Fruit fly (Drosophila melanogaster) whole organism, adult: ENCODE results near the gene Calr.

Experiments used
- CG11617 ChIP-seq: fragments of 200-800 bp; sonication (Bioruptor generic); optimal IDR thresholded peaks from 2 replicates; lab custom pipeline; 2017; ENCODE audit warnings: mild to moderate bottlenecking, missing biosample characterization, missing genetic modification reagents, missing genetic modification characterization
- CG14711 ChIP-seq: fragments of 200-800 bp; sonication (Bioruptor generic); optimal IDR thresholded peaks from 2 replicates; lab custom pipeline; 2018; ENCODE audit warnings: missing biosample characterization, mild to moderate bottlenecking, missing genetic modification characterization, moderate library complexity
- CG1620 ChIP-seq: fragments of 200-800 bp; sonication (Bioruptor generic); optimal IDR thresholded peaks from 2 replicates; lab custom pipeline; 2016; ENCODE audit warnings: missing biosample characterization, missing genetic modification characterization
- CG33017 ChIP-seq: fragments of 200-800 bp; sonication (Bioruptor generic); optimal IDR thresholded peaks from 2 replicates; lab custom pipeline; 2018; ENCODE audit warnings: missing biosample characterization, mild to moderate bottlenecking, missing genetic modification characterization, moderate library complexity
- CG5204 ChIP-seq: fragments of 200-800 bp; sonication (Bioruptor generic); optimal IDR thresholded peaks from 2 replicates; lab custom pipeline; 2016; ENCODE audit warnings: missing biosample characterization, missing genetic modification characterization
- CG7045 ChIP-seq: fragments of 200-800 bp; sonication (Bioruptor generic); optimal IDR thresholded peaks from 2 replicates; lab custom pipeline; 2017; ENCODE audit warnings: missing biosample characterization, mild to moderate bottlenecking, missing genetic modification characterization
- CG7101 ChIP-seq: fragments of 200-800 bp; sonication (Bioruptor generic); optimal IDR thresholded peaks from 2 replicates; lab custom pipeline; 2018; ENCODE audit warnings: missing biosample characterization, mild to moderate bottlenecking, missing genetic modification characterization, moderate library complexity
- Clk ChIP-seq: fragments of 200-800 bp; sonication (Bioruptor generic); optimal IDR thresholded peaks from 2 replicates; lab custom pipeline; 2017; ENCODE audit warnings: missing biosample characterization, missing genetic modification characterization
- Crg-1 ChIP-seq: fragments of 200-800 bp; sonication (Bioruptor generic); optimal IDR thresholded peaks from 2 replicates; lab custom pipeline; 2016; ENCODE audit warnings: missing biosample characterization, missing genetic modification characterization
- Hr96 ChIP-seq: fragments of 200-800 bp; sonication (Bioruptor generic); optimal IDR thresholded peaks from 2 replicates; lab custom pipeline; 2016; ENCODE audit warnings: missing biosample characterization, missing genetic modification characterization
- kay ChIP-seq: fragments of 200-800 bp; sonication (Bioruptor generic); peaks from one replicate; lab custom pipeline; 2016; ENCODE audit warnings: missing biosample characterization, missing genetic modification characterization, borderline replicate concordance
- pad ChIP-seq: fragments of 200-800 bp; sonication (Bioruptor generic); optimal IDR thresholded peaks from 3 replicates; lab custom pipeline; 2017; ENCODE audit warnings: missing biosample characterization, missing genetic modification characterization, mild to moderate bottlenecking, moderate library complexity, missing genetic modification reagents
- tj ChIP-seq: fragments of 200-800 bp; sonication (Bioruptor generic); optimal IDR thresholded peaks from 3 replicates; lab custom pipeline; 2017; ENCODE audit warnings: missing biosample characterization, mild to moderate bottlenecking, missing genetic modification characterization, moderate library complexity
- toe ChIP-seq: fragments of 200-800 bp; sonication (Bioruptor generic); optimal IDR thresholded peaks from 2 replicates; lab custom pipeline; 2016; ENCODE audit warnings: missing biosample characterization, missing genetic modification characterization

dm6 chr3R:9595681-9596357, 34.8 kb downstream of the Calr start:
- TF ChIP-seq Crg-1 (no peak), Clk (GFP tag; lab: Kevin White, UChicago) (no peak), CG1620 (GFP tag; lab: Kevin White, UChicago) (no peak), CG14711 (tag; lab: Kevin White, UChicago) (no peak), CG7101 (tag; lab: Kevin White, UChicago) (no peak), CG33017 (tag; lab: Kevin White, UChicago) (no peak), CG7045 (GFP tag; lab: Kevin White, UChicago) (no peak), kay (GFP tag; lab: Kevin White, UChicago) (no peak), pad (no peak), CG5204 (GFP tag; lab: Kevin White, UChicago) (no peak), CG11617 (GFP tag; lab: Kevin White, UChicago) (no peak), toe (GFP tag; lab: Kevin White, UChicago) (no peak), Hr96 (GFP tag; lab: Kevin White, UChicago) (no peak), tj (GFP tag; lab: Kevin White, UChicago) (no peak)
